Fruit fly (Drosophila melanogaster) Kc167 (cell line): ENCODE measurements around the gene CG8541.

ENCODE experiments used
- Sin3A ChIP-seq: fragments of >200 bp; optimal IDR thresholded peaks from 2 replicates; lab custom pipeline; 2018; ENCODE audit warnings: missing external identifiers
- ttk ChIP-seq: sonication (Bioruptor generic); optimal IDR thresholded peaks from 2 replicates; lab custom pipeline; 2017; ENCODE audit warnings: missing external identifiers

DNA sequence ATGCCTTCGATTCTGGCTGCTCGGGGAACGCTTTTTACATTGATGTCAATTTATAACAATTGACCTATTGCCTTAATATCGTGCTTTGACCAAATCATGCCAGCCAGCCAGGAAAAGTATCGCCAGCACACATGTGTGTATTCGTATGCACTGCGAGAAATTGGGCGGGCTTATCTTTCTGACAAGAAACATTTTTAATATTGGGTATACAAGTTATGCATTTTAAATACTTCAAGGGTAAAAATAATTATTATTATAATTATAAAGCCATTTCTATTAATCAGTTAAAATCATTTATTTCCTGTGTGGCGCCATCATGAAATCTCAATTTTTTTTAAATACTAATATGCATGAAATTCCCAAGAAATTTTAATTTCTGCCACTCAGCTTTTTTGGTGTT lies 50.5 kb downstream of the CG8541 start:
- TF ChIP-seq Sin3A (no peak), ttk (lab: Kevin White, UChicago) (no peak)
